Worm (Caenorhabditis elegans) whole organism, L1 larva: Measurements from ENCODE around the gene ife-1.

ENCODE experiments used
- C04F5.9 ChIP-seq: sonication (generic microtip); optimal IDR thresholded peaks from 2 replicates; lab custom pipeline; 2016; ENCODE audit warnings: missing genetic modification characterization, missing compliant biosample characterization
- C34B4.2 ChIP-seq: sonication (generic microtip); optimal IDR thresholded peaks from 2 replicates; lab custom pipeline; 2017; ENCODE audit warnings: mild to moderate bottlenecking, missing genetic modification characterization, missing compliant biosample characterization
- F16B12.6 ChIP-seq: fragments of 150-350 bp; optimal IDR thresholded peaks from 2 replicates; lab custom pipeline; 2014; ENCODE audit warnings: missing biosample characterization, missing genetic modification characterization
- Y116A8C.19 ChIP-seq: sonication (generic microtip); optimal IDR thresholded peaks from 2 replicates; lab custom pipeline; 2016; ENCODE audit warnings: missing compliant biosample characterization, missing genetic modification characterization, borderline replicate concordance
- alr-1 ChIP-seq: fragments of 200-800 bp; sonication (Bioruptor generic); optimal IDR thresholded peaks from 2 replicates; lab custom pipeline; 2018; ENCODE audit warnings: borderline replicate concordance, mild to moderate bottlenecking, missing genetic modification characterization, missing compliant biosample characterization
- aly-2 ChIP-seq: fragments of 150-350 bp; optimal IDR thresholded peaks from 2 replicates; lab custom pipeline; 2014; ENCODE audit warnings: missing biosample characterization, missing genetic modification characterization
- ama-1 ChIP-seq: fragments of 150-350 bp; optimal IDR thresholded peaks from 2 replicates; lab custom pipeline; 2014
- ceh-8 ChIP-seq: fragments of 200-800 bp; sonication (Bioruptor generic); optimal IDR thresholded peaks from 2 replicates; lab custom pipeline; 2018; ENCODE audit warnings: mild to moderate bottlenecking, missing genetic modification characterization, moderate library complexity, missing compliant biosample characterization
- ceh-82 ChIP-seq, 3 experiments: fragments of 150-350 bp in 1 of 3; sonication (generic microtip) in 2 of 3; optimal IDR thresholded peaks; 2 replicates each; lab custom pipeline; 2014 to 2017; ENCODE audit warnings: missing biosample characterization in 3 of 3, missing genetic modification characterization in 3 of 3
- dsc-1 ChIP-seq: sonication (generic microtip); optimal IDR thresholded peaks from 2 replicates; lab custom pipeline; 2016; ENCODE audit warnings: mild to moderate bottlenecking, missing genetic modification characterization, missing compliant biosample characterization
- efl-1 ChIP-seq, 4 experiments: fragments of 150-350 bp; optimal IDR thresholded peaks in 3 of 4; peaks in 1 of 4; 1 replicate in 1 of 4; 2 replicates in 3 of 4; lab custom pipeline; 2014; ENCODE audit warnings: missing biosample characterization in 2 of 4, missing genetic modification characterization in 2 of 4, missing genetic modification reagents in 2 of 4
- egl-27 ChIP-seq, 2 experiments: fragments of 150-350 bp in 1 of 2; sonication (generic microtip); optimal IDR thresholded peaks; 3 replicates each; lab custom pipeline; 2017 to 2018; ENCODE audit warnings: missing biosample characterization in 2 of 2, missing genetic modification characterization in 2 of 2, missing genetic modification reagents in 2 of 2
- elt-2 ChIP-seq: sonication (generic microtip); optimal IDR thresholded peaks from 2 replicates; lab custom pipeline; 2016; ENCODE audit warnings: missing genetic modification characterization, mild to moderate bottlenecking, inconsistent platforms, missing compliant biosample characterization, missing genetic modification reagents
- elt-3 ChIP-seq, 6 experiments: fragments of 150-350 bp in 1 of 6; sonication (generic microtip); optimal IDR thresholded peaks; 2 replicates each; lab custom pipeline; 2017 to 2018; ENCODE audit warnings: missing biosample characterization in 6 of 6, missing genetic modification characterization in 6 of 6, inconsistent platforms in 1 of 6
- fkh-4 ChIP-seq: sonication (generic microtip); optimal IDR thresholded peaks from 2 replicates; lab custom pipeline; 2016; ENCODE audit warnings: missing compliant biosample characterization, missing genetic modification characterization, borderline replicate concordance
- fkh-8 ChIP-seq: sonication (generic microtip); optimal IDR thresholded peaks from 2 replicates; lab custom pipeline; 2016; ENCODE audit warnings: mild to moderate bottlenecking, missing genetic modification characterization, missing compliant biosample characterization
- grh-1 ChIP-seq: fragments of 200-800 bp; sonication (Bioruptor generic); IDR thresholded peaks from 2 replicates; pipeline ENCODE4 v1.3.6; 2022; ENCODE audit warnings: missing genetic modification reagents, missing genetic modification characterization, missing compliant biosample characterization
- hlh-4 ChIP-seq: sonication (generic microtip); optimal IDR thresholded peaks from 2 replicates; lab custom pipeline; 2016; ENCODE audit warnings: mild to moderate bottlenecking, missing genetic modification characterization, missing compliant biosample characterization
- hpl-2 ChIP-seq: fragments of 150-350 bp; optimal IDR thresholded peaks from 2 replicates; lab custom pipeline; 2014; ENCODE audit warnings: missing biosample characterization, missing genetic modification reagents, missing genetic modification characterization
- irx-1 ChIP-seq: sonication (generic microtip); optimal IDR thresholded peaks from 2 replicates; lab custom pipeline; 2016; ENCODE audit warnings: missing genetic modification characterization, missing compliant biosample characterization
- jun-1 ChIP-seq: fragments of 150-350 bp; optimal IDR thresholded peaks from 2 replicates; lab custom pipeline; 2014; ENCODE audit warnings: missing biosample characterization, missing genetic modification reagents, missing genetic modification characterization
- lin-14 ChIP-seq: fragments of 200-800 bp; sonication (Bioruptor generic); optimal IDR thresholded peaks from 2 replicates; lab custom pipeline; 2018; ENCODE audit warnings: mild to moderate bottlenecking, missing genetic modification characterization, moderate library complexity, missing compliant biosample characterization
- lin-39 ChIP-seq: fragments of 150-350 bp; optimal IDR thresholded peaks from 2 replicates; lab custom pipeline; 2014; ENCODE audit warnings: missing biosample characterization, missing genetic modification reagents, missing genetic modification characterization
- lsy-2 ChIP-seq, 2 experiments: fragments of 150-350 bp; optimal IDR thresholded peaks; 2 replicates each; lab custom pipeline; 2014; ENCODE audit warnings: missing biosample characterization in 2 of 2, missing genetic modification characterization in 2 of 2
- mab-9 ChIP-seq: fragments of 200-800 bp; sonication (Bioruptor generic); IDR thresholded peaks from 2 replicates; pipeline ENCODE4 v1.3.6; 2022; ENCODE audit warnings: missing genetic modification reagents, missing genetic modification characterization, missing compliant biosample characterization
- mdl-1 ChIP-seq, 2 experiments: fragments of 150-350 bp; optimal IDR thresholded peaks; 2 replicates each; lab custom pipeline; 2014 to 2017; ENCODE audit warnings: missing biosample characterization in 2 of 2, missing genetic modification characterization in 2 of 2, inconsistent platforms in 1 of 2
- mep-1 ChIP-seq: fragments of 150-350 bp; optimal IDR thresholded peaks from 2 replicates; lab custom pipeline; 2014; ENCODE audit warnings: missing biosample characterization, missing genetic modification characterization
- nhr-11 ChIP-seq: fragments of 150-350 bp; optimal IDR thresholded peaks from 2 replicates; lab custom pipeline; 2014; ENCODE audit warnings: missing biosample characterization, missing genetic modification characterization
- nhr-20 ChIP-seq: sonication (generic microtip); optimal IDR thresholded peaks from 2 replicates; lab custom pipeline; 2016; ENCODE audit warnings: mild to moderate bottlenecking, missing genetic modification characterization, missing compliant biosample characterization
- nhr-237 ChIP-seq: fragments of 150-350 bp; optimal IDR thresholded peaks from 2 replicates; lab custom pipeline; 2014; ENCODE audit warnings: missing biosample characterization, missing genetic modification characterization
- nhr-28 ChIP-seq: fragments of 150-350 bp; optimal IDR thresholded peaks from 2 replicates; lab custom pipeline; 2014; ENCODE audit warnings: missing biosample characterization, missing genetic modification characterization
- nhr-71 ChIP-seq: sonication (generic microtip); optimal IDR thresholded peaks from 2 replicates; lab custom pipeline; 2016; ENCODE audit warnings: mild to moderate bottlenecking, missing genetic modification characterization, moderate library complexity, missing compliant biosample characterization
- nhr-76 ChIP-seq: sonication (generic microtip); optimal IDR thresholded peaks from 2 replicates; lab custom pipeline; 2017; ENCODE audit warnings: missing biosample characterization, missing genetic modification characterization
- nhr-77 ChIP-seq: fragments of 150-350 bp; optimal IDR thresholded peaks from 2 replicates; lab custom pipeline; 2014; ENCODE audit warnings: missing biosample characterization, missing genetic modification characterization
- nhr-84 ChIP-seq: sonication (generic microtip); optimal IDR thresholded peaks from 2 replicates; lab custom pipeline; 2017; ENCODE audit warnings: missing biosample characterization, missing genetic modification characterization
- nhr-90 ChIP-seq: sonication (generic microtip); optimal IDR thresholded peaks from 2 replicates; lab custom pipeline; 2016; ENCODE audit warnings: mild to moderate bottlenecking, missing genetic modification characterization, missing compliant biosample characterization; ENCODE audit not compliant: poor library complexity
- pag-3 ChIP-seq: sonication (generic microtip); optimal IDR thresholded peaks from 2 replicates; lab custom pipeline; 2017; ENCODE audit warnings: missing genetic modification characterization, mild to moderate bottlenecking, missing compliant biosample characterization, antibody characterized with exemption, borderline replicate concordance; ENCODE audit not compliant: insufficient read depth
- pax-3 ChIP-seq: fragments of 200-800 bp; sonication (Bioruptor generic); optimal IDR thresholded peaks from 2 replicates; lab custom pipeline; 2018; ENCODE audit warnings: mild to moderate bottlenecking, missing genetic modification characterization, moderate library complexity, missing compliant biosample characterization
- pqm-1 ChIP-seq: sonication (generic microtip); optimal IDR thresholded peaks from 3 replicates; lab custom pipeline; 2017; ENCODE audit warnings: missing biosample characterization, missing genetic modification characterization
- rnt-1 ChIP-seq: sonication (generic microtip); optimal IDR thresholded peaks from 2 replicates; lab custom pipeline; 2016; ENCODE audit warnings: mild to moderate bottlenecking, missing genetic modification characterization, moderate library complexity, missing compliant biosample characterization
- snpc-4 ChIP-seq: fragments of 150-350 bp; optimal IDR thresholded peaks from 2 replicates; lab custom pipeline; 2014; ENCODE audit warnings: missing biosample characterization, missing genetic modification characterization
- snu-23 ChIP-seq: sonication (generic microtip); optimal IDR thresholded peaks from 2 replicates; lab custom pipeline; 2016; ENCODE audit warnings: missing genetic modification characterization, missing compliant biosample characterization
- sox-4 ChIP-seq: sonication (generic microtip); optimal IDR thresholded peaks from 2 replicates; lab custom pipeline; 2016; ENCODE audit warnings: missing genetic modification characterization, missing compliant biosample characterization
- sup-37 ChIP-seq: fragments of 200-800 bp; sonication (Bioruptor generic); optimal IDR thresholded peaks from 2 replicates; lab custom pipeline; 2018; ENCODE audit warnings: mild to moderate bottlenecking, missing genetic modification characterization, missing compliant biosample characterization
- swsn-7 ChIP-seq: sonication (generic microtip); optimal IDR thresholded peaks from 2 replicates; lab custom pipeline; 2016; ENCODE audit warnings: missing genetic modification characterization, missing compliant biosample characterization
- tlp-1 ChIP-seq: fragments of 150-350 bp; optimal IDR thresholded peaks from 2 replicates; lab custom pipeline; 2014; ENCODE audit warnings: missing biosample characterization, missing genetic modification characterization
- unc-62 ChIP-seq: fragments of 150-350 bp; optimal IDR thresholded peaks from 2 replicates; lab custom pipeline; 2014; ENCODE audit warnings: missing biosample characterization, missing genetic modification reagents, missing genetic modification characterization
- unc-98 ChIP-seq: fragments of 200-800 bp; sonication (Bioruptor generic); IDR thresholded peaks from 2 replicates; pipeline ENCODE4 v1.3.6; 2022; ENCODE audit warnings: missing genetic modification characterization, missing compliant biosample characterization
- vab-15 ChIP-seq: sonication (generic microtip); optimal IDR thresholded peaks from 2 replicates; lab custom pipeline; 2017; ENCODE audit warnings: missing genotype, mild to moderate bottlenecking, missing genetic modification characterization, missing compliant biosample characterization
- zag-1 ChIP-seq: fragments of 150-350 bp; optimal IDR thresholded peaks from 2 replicates; lab custom pipeline; 2014; ENCODE audit warnings: missing biosample characterization, missing genetic modification characterization
- zip-4 ChIP-seq: fragments of 200-800 bp; sonication (Bioruptor generic); optimal IDR thresholded peaks from 2 replicates; lab custom pipeline; 2018; ENCODE audit warnings: mild to moderate bottlenecking, missing genetic modification characterization, moderate library complexity, missing compliant biosample characterization
- ztf-11 ChIP-seq, 2 experiments: sonication (generic microtip); optimal IDR thresholded peaks; 2 replicates each; lab custom pipeline; 2016 to 2017; ENCODE audit warnings: missing genetic modification characterization in 2 of 2, missing biosample characterization in 1 of 2, missing compliant biosample characterization in 1 of 2

Gene ife-1

DNA sequence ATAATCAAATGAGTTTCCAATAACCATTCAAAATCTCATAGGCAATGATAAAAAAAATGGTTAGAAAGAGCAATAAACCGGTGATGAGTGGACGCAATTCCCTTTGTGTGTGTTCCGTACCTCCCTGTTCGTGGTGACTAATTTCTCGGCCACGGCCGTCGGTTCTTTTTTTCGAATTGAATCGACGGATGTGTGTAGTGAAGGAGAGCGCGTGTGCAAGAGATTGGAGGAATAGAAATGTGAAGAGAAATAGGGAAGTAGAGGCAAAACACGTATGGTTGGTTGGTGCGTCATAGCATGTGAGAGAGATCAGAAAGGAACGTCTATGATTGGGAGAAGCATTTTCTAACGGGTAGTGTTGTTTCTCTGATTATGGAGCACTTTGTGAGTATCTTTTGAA, 16.6 kb downstream of the ife-1 start:
- TF ChIP-seq ceh-8 (GFP tag; lab: Kevin White, UChicago) (no peak), dsc-1 (tag; lab: Kevin White, UChicago) (no peak), nhr-28 (no peak), mep-1 (tag; lab: Kevin White, UChicago) (no peak), zip-4 (GFP tag; lab: Kevin White, UChicago) (no peak), fkh-4 (no peak), mab-9 (no peak), pax-3 (tag; lab: Kevin White, UChicago) (no peak), snpc-4 (tag; lab: Kevin White, UChicago) (no peak), unc-98 (GFP tag; lab: Robert Waterston, UW) (no peak), grh-1 (GFP tag; lab: Robert Waterston, UW) (no peak), mdl-1 (tag; optimal IDR thresholded peaks at IDR 0.05; lab: Kevin White, UChicago) (peak in 1 of 2 experiments; percentile 66), ztf-11 (tag; optimal IDR thresholded peaks at IDR 0.05; lab: Kevin White, UChicago) (no peak), pag-3 (tag; lab: Kevin White, UChicago) (no peak), vab-15 (tag; lab: Kevin White, UChicago) (no peak), lin-39 (tag; lab: Kevin White, UChicago) (no peak), alr-1 (no peak), nhr-20 (peak; percentile 21), unc-62 (no peak), C34B4.2 (tag; lab: Kevin White, UChicago) (no peak), egl-27 (tag; optimal IDR thresholded peaks at IDR 0.05; lab: Kevin White, UChicago) (no peak), nhr-71 (peak; percentile 48), hpl-2 (GFP tag; lab: Kevin White, UChicago) (no peak), elt-3 (tag; optimal IDR thresholded peaks at IDR 0.05; lab: Kevin White, UChicago) (no peak), swsn-7 (tag; lab: Kevin White, UChicago) (peak; percentile 9), ceh-82 (tag; optimal IDR thresholded peaks at IDR 0.05; lab: Kevin White, UChicago) (peak in 1 of 3 experiments; percentile 69), lin-14 (GFP tag; lab: Kevin White, UChicago) (peak; percentile 98), fkh-8 (tag; lab: Kevin White, UChicago) (peak; percentile 77), nhr-84 (no peak), irx-1 (no peak), tlp-1 (tag; lab: Kevin White, UChicago) (no peak), nhr-11 (tag; lab: Kevin White, UChicago) (no peak), aly-2 (tag; lab: Kevin White, UChicago) (no peak), F16B12.6 (tag; lab: Kevin White, UChicago) (peak; percentile 56), efl-1 (optimal IDR thresholded peaks at IDR 0.05; lab: Kevin White, UChicago) (peak; percentile 36 to 41), efl-1 (GFP tag; optimal IDR thresholded peaks at IDR 0.05 in 1 of 2; lab: Kevin White, UChicago) (peak; percentile 31 to 67), hlh-4 (tag; lab: Kevin White, UChicago) (no peak), snu-23 (GFP tag; lab: Kevin White, UChicago) (peak; percentile 50), nhr-237 (tag; lab: Kevin White, UChicago) (no peak), sox-4 (tag; lab: Kevin White, UChicago) (no peak), zag-1 (no peak), nhr-76 (tag; lab: Kevin White, UChicago) (no peak), C04F5.9 (tag; lab: Kevin White, UChicago) (no peak), nhr-77 (tag; lab: Kevin White, UChicago) (no peak), ama-1 (lab: Kevin White, UChicago) (no peak), elt-2 (tag; lab: Kevin White, UChicago) (no peak), jun-1 (tag; lab: Kevin White, UChicago) (peak; percentile 18), rnt-1 (no peak), nhr-90 (tag; lab: Kevin White, UChicago) (no peak), Y116A8C.19 (tag; lab: Kevin White, UChicago) (no peak), lsy-2 (tag; optimal IDR thresholded peaks at IDR 0.05; lab: Kevin White, UChicago) (peak; percentile 17 to 63), pqm-1 (tag; lab: Kevin White, UChicago) (no peak), sup-37 (GFP tag; lab: Kevin White, UChicago) (no peak)
